Fruit fly (Drosophila melanogaster) whole organism, embryonic: ENCODE data around the gene CG5910.
A peak's percentile ranks its signal among the peaks of the same experiment; 100 is the strongest.

Experiments
- Bteb2 ChIP-seq: fragments of 200-800 bp; sonication (Bioruptor generic); optimal IDR thresholded peaks from 2 replicates; lab custom pipeline; 2016; ENCODE audit warnings: missing biosample characterization, missing genetic modification characterization
- CG10959 ChIP-seq: fragments of 200-800 bp; sonication (Bioruptor generic); IDR thresholded peaks from 2 replicates; pipeline ENCODE4 v1.3.6; 2022; ENCODE audit warnings: missing biosample characterization, missing genetic modification characterization
- CG10979 ChIP-seq: fragments of 200-800 bp; sonication (Bioruptor generic); optimal IDR thresholded peaks from 2 replicates; lab custom pipeline; 2018; ENCODE audit warnings: missing biosample characterization, mild to moderate bottlenecking, missing genetic modification characterization, moderate library complexity
- CG11398 ChIP-seq: fragments of 200-800 bp; sonication (Bioruptor generic); optimal IDR thresholded peaks from 2 replicates; lab custom pipeline; 2016; ENCODE audit warnings: missing biosample characterization, missing genetic modification characterization
- CG11504 ChIP-seq: fragments of 200-800 bp; sonication (Bioruptor generic); optimal IDR thresholded peaks from 3 replicates; lab custom pipeline; 2019; ENCODE audit warnings: missing biosample characterization, mild to moderate bottlenecking, missing genetic modification characterization, moderate library complexity
- CG14014 ChIP-seq: fragments of 200-800 bp; sonication (Bioruptor generic); IDR thresholded peaks from 2 replicates; pipeline ENCODE4 v1.3.6; 2022; ENCODE audit warnings: missing biosample characterization, missing genetic modification characterization
- CG14860 ChIP-seq: fragments of 200-800 bp; sonication (Bioruptor generic); IDR thresholded peaks from 3 replicates; pipeline ENCODE4 v1.3.6; 2022; ENCODE audit warnings: missing biosample characterization, missing genetic modification characterization; ENCODE audit not compliant: partially characterized antibody
- CG15514 ChIP-seq: fragments of 200-800 bp; sonication (Bioruptor generic); optimal IDR thresholded peaks from 3 replicates; lab custom pipeline; 2017; ENCODE audit warnings: missing biosample characterization, missing genetic modification characterization, mild to moderate bottlenecking, moderate library complexity, missing genetic modification reagents
- CG16813 ChIP-seq: fragments of 200-800 bp; sonication (Bioruptor generic); IDR thresholded peaks from 3 replicates; pipeline ENCODE4 v1.3.6; 2022; ENCODE audit warnings: missing biosample characterization, missing genetic modification characterization; ENCODE audit not compliant: partially characterized antibody
- CG16863 ChIP-seq: fragments of 200-800 bp; sonication (Bioruptor generic); optimal IDR thresholded peaks from 3 replicates; lab custom pipeline; 2016; ENCODE audit warnings: missing biosample characterization, missing genetic modification characterization
- CG2678 ChIP-seq: fragments of 200-800 bp; sonication (Bioruptor generic); optimal IDR thresholded peaks from 3 replicates; lab custom pipeline; 2019; ENCODE audit warnings: missing biosample characterization, mild to moderate bottlenecking, missing genetic modification characterization, moderate library complexity
- CG30020 ChIP-seq: fragments of 200-800 bp; optimal IDR thresholded peaks from 2 replicates; lab custom pipeline; 2019; ENCODE audit warnings: missing biosample characterization, mild to moderate bottlenecking, missing genetic modification characterization, moderate library complexity
- CG4617 ChIP-seq: fragments of 200-800 bp; sonication (Bioruptor generic); optimal IDR thresholded peaks from 3 replicates; lab custom pipeline; 2016; ENCODE audit warnings: missing biosample characterization, missing genetic modification characterization, borderline replicate concordance
- CG4707 ChIP-seq: fragments of 200-800 bp; sonication (Bioruptor generic); optimal IDR thresholded peaks from 2 replicates; lab custom pipeline; 2018; ENCODE audit warnings: missing biosample characterization, mild to moderate bottlenecking, missing genetic modification characterization, moderate library complexity
- CG6654 ChIP-seq: fragments of 200-800 bp; sonication (Bioruptor generic); optimal IDR thresholded peaks from 2 replicates; lab custom pipeline; 2017; ENCODE audit warnings: missing biosample characterization, mild to moderate bottlenecking, missing genetic modification characterization
- CG6683 ChIP-seq: fragments of 200-800 bp; sonication (Bioruptor generic); optimal IDR thresholded peaks from 2 replicates; lab custom pipeline; 2017; ENCODE audit warnings: missing biosample characterization, mild to moderate bottlenecking, missing genetic modification characterization, missing genetic modification reagents
- CG7271 ChIP-seq: fragments of 200-800 bp; sonication (Bioruptor generic); optimal IDR thresholded peaks from 2 replicates; lab custom pipeline; 2018; ENCODE audit warnings: missing biosample characterization, mild to moderate bottlenecking, missing genetic modification characterization, moderate library complexity
- CG7357 ChIP-seq: fragments of 200-800 bp; sonication (Bioruptor generic); IDR thresholded peaks from 3 replicates; pipeline ENCODE4 v1.3.6; 2022; ENCODE audit warnings: missing biosample characterization, missing genetic modification characterization
- Chrac-16 ChIP-seq: fragments of 200-800 bp; sonication (Bioruptor generic); optimal IDR thresholded peaks from 3 replicates; lab custom pipeline; 2016; ENCODE audit warnings: missing biosample characterization, missing genetic modification characterization
- CrebB ChIP-seq: fragments of 200-800 bp; sonication (Bioruptor generic); optimal IDR thresholded peaks from 3 replicates; lab custom pipeline; 2018; ENCODE audit warnings: missing biosample characterization, mild to moderate bottlenecking, missing genetic modification characterization
- Ets97D ChIP-seq: fragments of 200-800 bp; sonication (Bioruptor generic); optimal IDR thresholded peaks from 3 replicates; lab custom pipeline; 2016; ENCODE audit warnings: missing biosample characterization, missing genetic modification characterization
- Fer1 ChIP-seq: fragments of 200-800 bp; sonication (Bioruptor generic); optimal IDR thresholded peaks from 2 replicates; lab custom pipeline; 2017; ENCODE audit warnings: missing biosample characterization, mild to moderate bottlenecking, missing genetic modification characterization
- Gug ChIP-seq: fragments of 200-800 bp; sonication (Bioruptor generic); IDR thresholded peaks from 4 replicates; pipeline ENCODE4 v1.3.6; 2022; ENCODE audit warnings: missing biosample characterization, missing genetic modification characterization
- Hsf ChIP-seq: fragments of 200-800 bp; sonication (Bioruptor generic); optimal IDR thresholded peaks from 3 replicates; lab custom pipeline; 2016; ENCODE audit warnings: missing biosample characterization, missing genetic modification characterization
- Sry-β ChIP-seq: fragments of 200-800 bp; sonication (Bioruptor generic); optimal IDR thresholded peaks from 2 replicates; lab custom pipeline; 2018; ENCODE audit warnings: missing biosample characterization, mild to moderate bottlenecking, missing genetic modification characterization, moderate library complexity
- Xrp1 ChIP-seq: fragments of 200-800 bp; sonication (Bioruptor generic); IDR thresholded peaks from 2 replicates; pipeline ENCODE4 v1.3.6; 2022; ENCODE audit warnings: missing biosample characterization, missing genetic modification characterization
- ac ChIP-seq: fragments of 200-800 bp; sonication (Bioruptor generic); optimal IDR thresholded peaks from 3 replicates; lab custom pipeline; 2017; ENCODE audit warnings: missing biosample characterization, mild to moderate bottlenecking, missing genetic modification characterization
- ap ChIP-seq: fragments of 200-800 bp; sonication (Bioruptor generic); IDR thresholded peaks from 2 replicates; pipeline ENCODE4 v1.3.6; 2022; ENCODE audit warnings: missing biosample characterization, missing genetic modification characterization
- ase ChIP-seq: fragments of 200-800 bp; sonication (Bioruptor generic); IDR thresholded peaks from 3 replicates; pipeline ENCODE4 v1.3.6; 2022; ENCODE audit warnings: missing biosample characterization, missing genetic modification characterization
- corto ChIP-seq: fragments of 200-800 bp; sonication (Bioruptor generic); optimal IDR thresholded peaks from 2 replicates; lab custom pipeline; 2016; ENCODE audit warnings: missing biosample characterization, mild to moderate bottlenecking, missing genetic modification characterization, moderate library complexity
- disco-r ChIP-seq: fragments of 200-800 bp; sonication (Bioruptor generic); optimal IDR thresholded peaks from 2 replicates; lab custom pipeline; 2016; ENCODE audit warnings: missing biosample characterization, missing genetic modification characterization
- dpn ChIP-seq, 2 experiments: fragments of 200-800 bp; sonication (Bioruptor generic); optimal IDR thresholded peaks; 3 replicates each; lab custom pipeline; 2016; ENCODE audit warnings: missing biosample characterization in 2 of 2, missing genetic modification characterization in 2 of 2
- fru ChIP-seq: fragments of >200 bp; optimal IDR thresholded peaks from 2 replicates; lab custom pipeline; 2017
- hkb ChIP-seq, 2 experiments: fragments of 200-800 bp in 1 of 2; fragments of >200 bp in 1 of 2; sonication (Bioruptor generic) in 1 of 2; IDR thresholded peaks in 1 of 2; optimal IDR thresholded peaks in 1 of 2; 2 replicates each; pipeline versions ENCODE4 v1.3.6 to Lab custom; 2017 to 2022; ENCODE audit warnings: missing biosample characterization in 1 of 2, missing genetic modification characterization in 1 of 2
- ken ChIP-seq: fragments of 200-800 bp; sonication (Bioruptor generic); IDR thresholded peaks from 3 replicates; pipeline ENCODE4 v1.3.6; 2022; ENCODE audit warnings: missing biosample characterization, missing genetic modification characterization
- maf-S ChIP-seq: fragments of 200-800 bp; sonication (Bioruptor generic); optimal IDR thresholded peaks from 2 replicates; lab custom pipeline; 2016; ENCODE audit warnings: missing biosample characterization, missing genetic modification characterization
- onecut ChIP-seq: fragments of 200-800 bp; sonication (Bioruptor generic); IDR thresholded peaks from 2 replicates; pipeline ENCODE4 v1.3.6; 2022; ENCODE audit warnings: missing biosample characterization, missing genetic modification characterization
- pita ChIP-seq: fragments of 200-800 bp; sonication (Bioruptor generic); optimal IDR thresholded peaks from 2 replicates; lab custom pipeline; 2017; ENCODE audit warnings: missing biosample characterization, mild to moderate bottlenecking, missing genetic modification characterization
- pnt ChIP-seq: fragments of 200-800 bp; sonication (Bioruptor generic); optimal IDR thresholded peaks from 3 replicates; lab custom pipeline; 2016; ENCODE audit warnings: missing biosample characterization, missing genetic modification characterization
- prd ChIP-seq, 3 experiments: fragments of >200 bp in 2 of 3; fragments of 200-800 bp in 1 of 3; sonication (Bioruptor generic) in 1 of 3; optimal IDR thresholded peaks in 2 of 3; IDR thresholded peaks in 1 of 3; 2 replicates in 2 of 3; 3 replicates in 1 of 3; pipeline versions ENCODE4 v1.3.6 to Lab custom; 2017 to 2022; ENCODE audit warnings: missing biosample characterization in 1 of 3, missing genetic modification characterization in 1 of 3
- psq ChIP-seq: fragments of 200-800 bp; sonication (Bioruptor generic); optimal IDR thresholded peaks from 2 replicates; lab custom pipeline; 2017; ENCODE audit warnings: missing biosample characterization, missing genetic modification characterization
- pzg ChIP-seq: fragments of 200-800 bp; sonication (Bioruptor generic); optimal IDR thresholded peaks from 3 replicates; lab custom pipeline; 2018; ENCODE audit warnings: missing biosample characterization, mild to moderate bottlenecking, missing genetic modification characterization, moderate library complexity
- sd ChIP-seq: fragments of 200-800 bp; sonication (Bioruptor generic); optimal IDR thresholded peaks from 3 replicates; lab custom pipeline; 2018; ENCODE audit warnings: missing biosample characterization, mild to moderate bottlenecking, missing genetic modification characterization, moderate library complexity
- sisA ChIP-seq: fragments of 200-800 bp; sonication (Bioruptor generic); IDR thresholded peaks from 2 replicates; pipeline ENCODE4 v1.3.6; 2022; ENCODE audit warnings: missing biosample characterization, missing genetic modification characterization
- sna ChIP-seq: fragments of 200-800 bp; sonication (Bioruptor generic); IDR thresholded peaks from 2 replicates; pipeline ENCODE4 v1.3.6; 2022; ENCODE audit warnings: missing biosample characterization, missing genetic modification characterization; ENCODE audit not compliant: partially characterized antibody
- tap ChIP-seq: fragments of 200-800 bp; optimal IDR thresholded peaks from 3 replicates; lab custom pipeline; 2019; ENCODE audit warnings: missing biosample characterization, mild to moderate bottlenecking, missing genetic modification characterization, moderate library complexity
- tna ChIP-seq: fragments of 200-800 bp; sonication (Bioruptor generic); IDR thresholded peaks from 2 replicates; pipeline ENCODE4 v1.3.6; 2022; ENCODE audit warnings: missing biosample characterization, missing genetic modification characterization; ENCODE audit not compliant: partially characterized antibody

Gene CG5910

dm6 chr3L:20493417-20494261, 51.4 kb downstream of the CG5910 start (continued):
- TF ChIP-seq CG6654 (GFP tag; lab: Kevin White, UChicago): peak; percentile 10
- no peak for TF ChIP-seq fru
- no peak for TF ChIP-seq Sry-β
- peak; percentile 39 for TF ChIP-seq psq (GFP tag; lab: Kevin White, UChicago)
- TF ChIP-seq dpn (GFP tag; optimal IDR thresholded peaks at IDR 0.05; lab: Kevin White, UChicago): peak; percentile 2 to 58
- TF ChIP-seq ac: no peak
- no peak for TF ChIP-seq CG11398 (GFP tag; lab: Kevin White, UChicago)
- peak; percentile 56 for TF ChIP-seq CG15514 (GFP tag; lab: Kevin White, UChicago)
- TF ChIP-seq CG14014 (GFP tag; lab: Robert Waterston, UW): peak; percentile 76
- peak; percentile 38; the same call in 1 of the 3 replicates for TF ChIP-seq ken (GFP tag; lab: Robert Waterston, UW)
- TF ChIP-seq prd (optimal IDR thresholded peaks at IDR 0.05; lab: Kevin White, UChicago): no peak
- TF ChIP-seq prd (GFP tag; IDR thresholded peaks at IDR 0.05; lab: Robert Waterston, UW): peak; percentile 82
- peak; percentile 60 for TF ChIP-seq Bteb2 (GFP tag; lab: Kevin White, UChicago)
- peak; percentile 85 for TF ChIP-seq CG2678 (tag; lab: Kevin White, UChicago)
- TF ChIP-seq pzg: no peak
- TF ChIP-seq hkb (optimal IDR thresholded peaks at IDR 0.05; lab: Kevin White, UChicago): no peak
- peak; percentile 76 for TF ChIP-seq hkb (GFP tag; IDR thresholded peaks at IDR 0.05; lab: Robert Waterston, UW)
- TF ChIP-seq Gug (GFP tag; lab: Robert Waterston, UW): no peak
- no peak for TF ChIP-seq CG10959 (GFP tag; lab: Robert Waterston, UW)
- no peak for TF ChIP-seq CG7271 (tag; lab: Kevin White, UChicago)
- TF ChIP-seq onecut (GFP tag; lab: Robert Waterston, UW): peak; percentile 43
- TF ChIP-seq Ets97D (GFP tag; lab: Kevin White, UChicago): peak; percentile 9
- no peak for TF ChIP-seq tna
- peak; percentile 70 for TF ChIP-seq Chrac-16 (GFP tag; lab: Kevin White, UChicago)
- peak; percentile 23 for TF ChIP-seq CG10979 (tag; lab: Kevin White, UChicago)
- TF ChIP-seq sna (GFP tag; lab: Robert Waterston, UW): no peak
- TF ChIP-seq CG14860 (GFP tag; lab: Robert Waterston, UW): no peak
- TF ChIP-seq CG6683 (GFP tag; lab: Kevin White, UChicago): peak; percentile 37
- TF ChIP-seq pita (GFP tag; lab: Kevin White, UChicago): no peak
- TF ChIP-seq CG16863 (GFP tag; lab: Kevin White, UChicago): no peak
- TF ChIP-seq maf-S (GFP tag; lab: Kevin White, UChicago): peak; percentile 30
- TF ChIP-seq sd (tag; lab: Kevin White, UChicago): peak; percentile 19
- no peak for TF ChIP-seq pnt
- TF ChIP-seq ase (GFP tag; lab: Robert Waterston, UW): peak; percentile 69; the same call in 2 of the 3 replicates
- TF ChIP-seq CG4707 (GFP tag; lab: Kevin White, UChicago): no peak
- peak; percentile 79 for TF ChIP-seq Xrp1 (GFP tag; lab: Robert Waterston, UW)
- no peak for TF ChIP-seq CG30020
- TF ChIP-seq CG4617 (GFP tag; lab: Kevin White, UChicago): peak; percentile 23
- TF ChIP-seq corto: peak; percentile 59
- no peak for TF ChIP-seq CG16813
- TF ChIP-seq CrebB (tag; lab: Kevin White, UChicago): peak; percentile 28
- peak; percentile 56 for TF ChIP-seq ap
- peak; percentile 90 for TF ChIP-seq CG11504 (tag; lab: Kevin White, UChicago)
- peak; percentile 62 for TF ChIP-seq Hsf (GFP tag; lab: Kevin White, UChicago)
- TF ChIP-seq sisA (GFP tag; lab: Robert Waterston, UW): peak; percentile 37; the same call in 1 of the 2 replicates
- TF ChIP-seq Fer1 (GFP tag; lab: Kevin White, UChicago): peak; percentile 80
- peak; percentile 72 for TF ChIP-seq tap (tag; lab: Kevin White, UChicago)
- no peak for TF ChIP-seq disco-r (GFP tag; lab: Kevin White, UChicago)
- peak; percentile 41; the same call in 1 of the 3 replicates for TF ChIP-seq CG7357 (GFP tag; lab: Robert Waterston, UW)
